Fruit fly (Drosophila melanogaster) whole organism, embryonic: Measurements from ENCODE around the gene CG7333.

Source experiments
- Atf3 ChIP-seq: fragments of 200-800 bp; sonication (Bioruptor generic); optimal IDR thresholded peaks from 3 replicates; lab custom pipeline; 2016; ENCODE audit warnings: missing biosample characterization, missing genetic modification characterization
- B-H1 ChIP-seq: fragments of 200-800 bp; sonication (Bioruptor generic); IDR thresholded peaks from 3 replicates; pipeline ENCODE4 v1.3.6; 2022; ENCODE audit warnings: missing biosample characterization, missing genetic modification characterization
- Bteb2 ChIP-seq: fragments of 200-800 bp; sonication (Bioruptor generic); optimal IDR thresholded peaks from 2 replicates; lab custom pipeline; 2016; ENCODE audit warnings: missing biosample characterization, missing genetic modification characterization
- CG11696 ChIP-seq: fragments of 200-800 bp; sonication (Bioruptor generic); IDR thresholded peaks from 2 replicates; pipeline ENCODE4 v1.3.6; 2022; ENCODE audit warnings: missing biosample characterization, missing genetic modification characterization
- CG12155 ChIP-seq: fragments of 200-800 bp; sonication (Bioruptor generic); optimal IDR thresholded peaks from 3 replicates; lab custom pipeline; 2016; ENCODE audit warnings: missing biosample characterization, missing genetic modification characterization
- CG12391 ChIP-seq: fragments of 200-800 bp; sonication (Bioruptor generic); optimal IDR thresholded peaks from 3 replicates; lab custom pipeline; 2018; ENCODE audit warnings: missing biosample characterization, mild to moderate bottlenecking, missing genetic modification characterization, moderate library complexity
- CG12942 ChIP-seq: fragments of 200-800 bp; sonication (Bioruptor generic); optimal IDR thresholded peaks from 3 replicates; lab custom pipeline; 2016; ENCODE audit warnings: missing biosample characterization, missing genetic modification characterization
- CG13775 ChIP-seq: fragments of 200-800 bp; sonication (Bioruptor generic); optimal IDR thresholded peaks from 3 replicates; lab custom pipeline; 2017; ENCODE audit warnings: missing biosample characterization, mild to moderate bottlenecking, missing genetic modification characterization
- CG16779 ChIP-seq: fragments of 200-800 bp; sonication (Bioruptor generic); IDR thresholded peaks from 2 replicates; pipeline ENCODE4 v1.3.6; 2022; ENCODE audit warnings: missing biosample characterization, missing genetic modification characterization
- CG17359 ChIP-seq: fragments of 200-800 bp; sonication (Bioruptor generic); optimal IDR thresholded peaks from 3 replicates; lab custom pipeline; 2018; ENCODE audit warnings: missing biosample characterization, mild to moderate bottlenecking, missing genetic modification characterization, moderate library complexity
- CG17829 ChIP-seq: fragments of 200-800 bp; optimal IDR thresholded peaks from 2 replicates; lab custom pipeline; 2019; ENCODE audit warnings: missing biosample characterization, mild to moderate bottlenecking, missing genetic modification characterization, moderate library complexity
- CG1792 ChIP-seq: fragments of 200-800 bp; sonication (Bioruptor generic); optimal IDR thresholded peaks from 2 replicates; lab custom pipeline; 2016; ENCODE audit warnings: missing biosample characterization, missing genetic modification characterization
- CG18011 ChIP-seq: fragments of 200-800 bp; sonication (Bioruptor generic); optimal IDR thresholded peaks from 2 replicates; lab custom pipeline; 2017; ENCODE audit warnings: missing biosample characterization, missing genetic modification characterization, mild to moderate bottlenecking, moderate library complexity, missing genotype
- CG30403 ChIP-seq: fragments of 200-800 bp; sonication (Bioruptor generic); optimal IDR thresholded peaks from 3 replicates; lab custom pipeline; 2016; ENCODE audit warnings: missing biosample characterization, missing genetic modification characterization
- CG3281 ChIP-seq: fragments of 200-800 bp; sonication (Bioruptor generic); optimal IDR thresholded peaks from 3 replicates; lab custom pipeline; 2017; ENCODE audit warnings: missing biosample characterization, mild to moderate bottlenecking, missing genetic modification characterization
- CG34376 ChIP-seq: fragments of 200-800 bp; sonication (Bioruptor generic); optimal IDR thresholded peaks from 2 replicates; lab custom pipeline; 2018; ENCODE audit warnings: missing biosample characterization, mild to moderate bottlenecking, missing genetic modification characterization
- CG42726 ChIP-seq: fragments of 200-800 bp; sonication (Bioruptor generic); IDR thresholded peaks from 2 replicates; pipeline ENCODE4 v1.3.6; 2022; ENCODE audit warnings: missing biosample characterization, missing genetic modification characterization; ENCODE audit not compliant: partially characterized antibody
- CG4617 ChIP-seq: fragments of 200-800 bp; sonication (Bioruptor generic); optimal IDR thresholded peaks from 3 replicates; lab custom pipeline; 2016; ENCODE audit warnings: missing biosample characterization, missing genetic modification characterization, borderline replicate concordance
- CG4820 ChIP-seq: fragments of 200-800 bp; sonication (Bioruptor generic); optimal IDR thresholded peaks from 3 replicates; lab custom pipeline; 2016; ENCODE audit warnings: missing biosample characterization, missing genetic modification characterization
- CG5245 ChIP-seq: fragments of 200-800 bp; sonication (Bioruptor generic); optimal IDR thresholded peaks from 3 replicates; lab custom pipeline; 2016; ENCODE audit warnings: missing biosample characterization, missing genetic modification characterization
- CG7357 ChIP-seq: fragments of 200-800 bp; sonication (Bioruptor generic); IDR thresholded peaks from 3 replicates; pipeline ENCODE4 v1.3.6; 2022; ENCODE audit warnings: missing biosample characterization, missing genetic modification characterization
- CG9215 ChIP-seq: fragments of 200-800 bp; sonication (Bioruptor generic); IDR thresholded peaks from 2 replicates; pipeline ENCODE4 v1.3.6; 2022; ENCODE audit warnings: missing biosample characterization, missing genetic modification characterization
- CG9609 ChIP-seq: fragments of 200-800 bp; sonication (Bioruptor generic); optimal IDR thresholded peaks from 3 replicates; lab custom pipeline; 2016; ENCODE audit warnings: missing biosample characterization, missing genetic modification characterization
- CG9797 ChIP-seq: fragments of 200-800 bp; sonication (Bioruptor generic); optimal IDR thresholded peaks from 3 replicates; lab custom pipeline; 2018; ENCODE audit warnings: missing biosample characterization, mild to moderate bottlenecking, missing genetic modification characterization
- D19B ChIP-seq: fragments of 200-800 bp; sonication (Bioruptor generic); optimal IDR thresholded peaks from 2 replicates; lab custom pipeline; 2017; ENCODE audit warnings: missing biosample characterization, mild to moderate bottlenecking, missing genetic modification characterization
- Dip2 ChIP-seq: fragments of 200-800 bp; sonication (Bioruptor generic); IDR thresholded peaks from 2 replicates; pipeline ENCODE4 v1.3.6; 2022; ENCODE audit warnings: missing biosample characterization, missing genetic modification characterization
- Fer3 ChIP-seq: fragments of 200-800 bp; sonication (Bioruptor generic); optimal IDR thresholded peaks from 2 replicates; lab custom pipeline; 2018; ENCODE audit warnings: missing biosample characterization, mild to moderate bottlenecking, missing genetic modification characterization, moderate library complexity
- H2.0 ChIP-seq: fragments of 200-800 bp; sonication (Bioruptor generic); IDR thresholded peaks from 2 replicates; pipeline ENCODE4 v1.3.6; 2022; ENCODE audit warnings: missing biosample characterization, missing genetic modification characterization
- Hmr ChIP-seq: fragments of 200-800 bp; sonication (Bioruptor generic); optimal IDR thresholded peaks from 3 replicates; lab custom pipeline; 2017; ENCODE audit warnings: mild to moderate bottlenecking, missing biosample characterization, missing genetic modification reagents, missing genetic modification characterization
- Nf-YB ChIP-seq: fragments of 200-800 bp; sonication (Bioruptor generic); optimal IDR thresholded peaks from 3 replicates; lab custom pipeline; 2019; ENCODE audit warnings: missing biosample characterization, mild to moderate bottlenecking, missing genetic modification characterization, moderate library complexity
- Xbp1 ChIP-seq: fragments of 200-800 bp; sonication (Bioruptor generic); optimal IDR thresholded peaks from 3 replicates; lab custom pipeline; 2016; ENCODE audit warnings: missing biosample characterization, mild to moderate bottlenecking, missing genetic modification characterization
- bbx ChIP-seq: fragments of 200-800 bp; sonication (Bioruptor generic); IDR thresholded peaks from 2 replicates; pipeline ENCODE4 v1.3.6; 2022; ENCODE audit warnings: missing biosample characterization, missing genetic modification characterization; ENCODE audit not compliant: partially characterized antibody
- btn ChIP-seq: fragments of 200-800 bp; sonication (Bioruptor generic); optimal IDR thresholded peaks from 2 replicates; lab custom pipeline; 2016; ENCODE audit warnings: missing biosample characterization, missing genetic modification characterization
- dysf ChIP-seq: fragments of 200-800 bp; sonication (Bioruptor generic); IDR thresholded peaks from 3 replicates; pipeline ENCODE4 v1.3.6; 2022; ENCODE audit warnings: missing biosample characterization, missing genetic modification characterization
- ewg ChIP-seq: fragments of 200-800 bp; sonication (Bioruptor generic); optimal IDR thresholded peaks from 3 replicates; lab custom pipeline; 2017; ENCODE audit warnings: mild to moderate bottlenecking, missing biosample characterization, missing genetic modification reagents, missing genetic modification characterization
- ftz-f1 ChIP-seq: fragments of 200-800 bp; sonication (Bioruptor generic); optimal IDR thresholded peaks from 2 replicates; lab custom pipeline; 2016; ENCODE audit warnings: missing biosample characterization, missing genetic modification characterization
- hbn ChIP-seq: fragments of 200-800 bp; sonication (Bioruptor generic); IDR thresholded peaks from 2 replicates; pipeline ENCODE4 v1.3.6; 2022; ENCODE audit warnings: missing biosample characterization, missing genetic modification characterization; ENCODE audit not compliant: partially characterized antibody
- insv ChIP-seq, 2 experiments: fragments of 200-800 bp; sonication (Bioruptor generic); optimal IDR thresholded peaks; 3 replicates each; lab custom pipeline; 2016 to 2018; ENCODE audit warnings: missing biosample characterization in 2 of 2, missing genetic modification characterization in 2 of 2
- oc ChIP-seq: fragments of 200-800 bp; sonication (Bioruptor generic); optimal IDR thresholded peaks from 2 replicates; lab custom pipeline; 2018; ENCODE audit warnings: missing biosample characterization, mild to moderate bottlenecking, missing genetic modification characterization, moderate library complexity
- odd ChIP-seq: fragments of 200-800 bp; sonication (Bioruptor generic); optimal IDR thresholded peaks from 2 replicates; lab custom pipeline; 2017; ENCODE audit warnings: missing biosample characterization, mild to moderate bottlenecking, missing genetic modification characterization
- p53 ChIP-seq: fragments of 200-800 bp; sonication (Bioruptor generic); optimal IDR thresholded peaks from 2 replicates; lab custom pipeline; 2016; ENCODE audit warnings: missing biosample characterization, missing genetic modification characterization
- pfk ChIP-seq: fragments of 200-800 bp; sonication (Bioruptor generic); optimal IDR thresholded peaks from 2 replicates; lab custom pipeline; 2018; ENCODE audit warnings: missing biosample characterization, mild to moderate bottlenecking, missing genetic modification characterization, moderate library complexity
- slp2 ChIP-seq: fragments of 200-800 bp; sonication (Bioruptor generic); optimal IDR thresholded peaks from 2 replicates; lab custom pipeline; 2016; ENCODE audit warnings: missing biosample characterization, missing genetic modification characterization
- sr ChIP-seq: fragments of 200-800 bp; sonication (Bioruptor generic); IDR thresholded peaks from 3 replicates; pipeline ENCODE4 v1.3.6; 2022; ENCODE audit warnings: missing biosample characterization, missing genetic modification characterization
- stwl ChIP-seq: fragments of 200-800 bp; sonication (Bioruptor generic); optimal IDR thresholded peaks from 3 replicates; lab custom pipeline; 2018; ENCODE audit warnings: missing biosample characterization, mild to moderate bottlenecking, missing genetic modification characterization, moderate library complexity
- sug ChIP-seq: fragments of 200-800 bp; optimal IDR thresholded peaks from 2 replicates; lab custom pipeline; 2019; ENCODE audit warnings: missing biosample characterization, mild to moderate bottlenecking, missing genetic modification characterization, moderate library complexity
- tgo ChIP-seq: fragments of 200-800 bp; sonication (Bioruptor generic); IDR thresholded peaks from 3 replicates; pipeline ENCODE4 v1.3.6; 2022; ENCODE audit warnings: missing biosample characterization, missing genetic modification characterization
- tup ChIP-seq: fragments of 200-800 bp; sonication (Bioruptor generic); optimal IDR thresholded peaks from 2 replicates; lab custom pipeline; 2016; ENCODE audit warnings: missing biosample characterization, mild to moderate bottlenecking, missing genetic modification characterization, moderate library complexity
- twi ChIP-seq: fragments of 200-800 bp; optimal IDR thresholded peaks from 2 replicates; lab custom pipeline; 2019; ENCODE audit warnings: missing biosample characterization, mild to moderate bottlenecking, missing genetic modification characterization, moderate library complexity
- z ChIP-seq: fragments of 200-800 bp; sonication (Bioruptor generic); IDR thresholded peaks from 3 replicates; pipeline ENCODE4 v1.3.6; 2022; ENCODE audit warnings: missing biosample characterization, missing genetic modification characterization
- zen2 ChIP-seq: fragments of 200-800 bp; sonication (Bioruptor generic); IDR thresholded peaks from 3 replicates; pipeline ENCODE4 v1.3.6; 2022; ENCODE audit warnings: missing biosample characterization, missing genetic modification characterization; ENCODE audit not compliant: partially characterized antibody

Gene CG7333

dm6 chr3R:19571195-19571594 lies 29.2 kb upstream of the CG7333 start (continued):
- TF ChIP-seq sug (peak; percentile 51), H2.0 (no peak), btn (GFP tag; lab: Kevin White, UChicago) (no peak), Nf-YB (peak; percentile 6), ewg (no peak), stwl (tag; lab: Kevin White, UChicago) (no peak), CG12155 (GFP tag; lab: Kevin White, UChicago) (no peak), CG4617 (GFP tag; lab: Kevin White, UChicago) (no peak), CG5245 (GFP tag; lab: Kevin White, UChicago) (no peak), CG30403 (GFP tag; lab: Kevin White, UChicago) (no peak), D19B (GFP tag; lab: Kevin White, UChicago) (no peak), CG12942 (no peak), CG4820 (no peak), twi (tag; lab: Kevin White, UChicago) (no peak), bbx (GFP tag; lab: Robert Waterston, UW) (no peak), CG3281 (GFP tag; lab: Kevin White, UChicago) (peak; percentile 7), odd (GFP tag; lab: Kevin White, UChicago) (peak; percentile 32), CG42726 (GFP tag; lab: Robert Waterston, UW) (no peak), sr (GFP tag; lab: Robert Waterston, UW) (no peak), CG16779 (GFP tag; lab: Robert Waterston, UW) (no peak), CG11696 (no peak), slp2 (GFP tag; lab: Kevin White, UChicago) (no peak), CG1792 (GFP tag; lab: Kevin White, UChicago) (no peak), tup (GFP tag; lab: Kevin White, UChicago) (no peak), Fer3 (tag; lab: Kevin White, UChicago) (no peak), CG13775 (no peak), CG18011 (no peak), CG7357 (GFP tag; lab: Robert Waterston, UW) (no peak), pfk (GFP tag; lab: Kevin White, UChicago) (no peak), CG34376 (GFP tag; lab: Kevin White, UChicago) (peak; percentile 32), CG17359 (tag; lab: Kevin White, UChicago) (no peak), Xbp1 (GFP tag; lab: Kevin White, UChicago) (no peak), dysf (GFP tag; lab: Robert Waterston, UW) (no peak), Bteb2 (no peak), Hmr (GFP tag; lab: Kevin White, UChicago) (peak; percentile 5), CG9215 (no peak), zen2 (GFP tag; lab: Robert Waterston, UW) (no peak), Dip2 (GFP tag; lab: Robert Waterston, UW) (no peak), p53 (GFP tag; lab: Kevin White, UChicago) (no peak), oc (tag; lab: Kevin White, UChicago) (no peak), B-H1 (GFP tag; lab: Robert Waterston, UW) (no peak), Atf3 (no peak), z (GFP tag; lab: Robert Waterston, UW) (no peak), CG9797 (GFP tag; lab: Kevin White, UChicago) (no peak), tgo (GFP tag; lab: Robert Waterston, UW) (no peak), CG17829 (tag; lab: Kevin White, UChicago) (no peak), CG9609 (GFP tag; lab: Kevin White, UChicago) (no peak), CG12391 (tag; lab: Kevin White, UChicago) (no peak), insv (GFP tag; optimal IDR thresholded peaks at IDR 0.05; lab: Kevin White, UChicago) (no peak), ftz-f1 (no peak), hbn (GFP tag; lab: Robert Waterston, UW) (no peak)
